Fruit fly (Drosophila melanogaster): ENCODE results near the gene JTBR.
A peak's percentile ranks its signal among the peaks of the same experiment; 100 is the strongest.

The JTBR gene

DNA sequence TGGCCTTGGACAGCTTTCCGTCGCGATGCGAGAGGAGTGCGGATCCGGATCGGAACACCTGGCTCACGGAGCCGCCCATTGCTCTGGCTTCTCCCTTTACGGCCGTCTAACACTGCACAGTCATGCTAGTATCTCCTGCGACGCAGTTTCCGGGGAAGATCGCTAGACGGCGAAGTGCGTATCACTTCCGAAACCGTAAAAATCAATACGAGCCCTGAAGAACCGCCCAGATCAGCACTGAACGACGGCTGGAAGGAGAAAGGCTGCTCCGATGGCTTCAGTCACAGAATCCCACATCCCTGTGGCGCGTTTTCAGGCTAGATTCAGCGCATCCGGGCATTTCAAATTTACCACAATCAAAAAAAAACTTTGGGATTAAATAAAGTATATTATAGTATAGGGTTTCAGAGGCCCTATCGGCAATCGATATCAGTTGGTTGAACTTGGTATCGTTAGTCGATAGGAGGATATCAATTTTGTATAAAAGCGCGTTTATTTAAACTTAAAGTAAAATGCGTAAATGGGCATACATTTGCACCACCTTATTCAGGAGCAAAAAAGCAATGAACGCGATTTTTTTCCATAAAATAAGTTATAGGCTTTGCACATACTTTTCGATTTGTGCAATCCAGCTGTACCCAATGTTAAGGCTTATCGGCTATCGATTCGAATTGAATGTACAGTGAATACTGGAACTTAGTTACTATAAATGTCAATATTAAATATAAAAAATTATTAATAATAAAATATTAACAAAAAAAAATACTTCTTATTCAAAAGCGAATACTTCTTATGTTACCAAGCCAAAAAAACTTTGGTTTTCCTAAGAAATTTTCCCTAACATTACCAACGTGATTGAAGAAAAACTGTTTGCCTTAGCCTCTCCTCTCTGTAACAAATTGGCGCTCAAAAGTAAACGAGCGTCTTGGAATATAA, 27.7 kb downstream of the JTBR start, which contains the start of the genes CG13933 and PolD2 (continued):
- TF ChIP-seq gt (GFP tag; IDR thresholded peaks at IDR 0.05) (peak; percentile 87), da (GFP tag; optimal IDR thresholded peaks at IDR 0.05) (no peak), nau (GFP tag; optimal IDR thresholded peaks at IDR 0.05) (no peak), CG9876 (GFP tag; optimal IDR thresholded peaks at IDR 0.05) (peak; percentile 52), CG9727 (GFP tag; optimal IDR thresholded peaks at IDR 0.05) (peak; percentile 98), CG7556 (GFP tag; optimal IDR thresholded peaks at IDR 0.05) (peak; percentile 95), toy (GFP tag; IDR thresholded peaks at IDR 0.05) (peak; percentile 82), pnt (GFP tag; optimal IDR thresholded peaks at IDR 0.05) (peak; percentile 77), btn (GFP tag; optimal IDR thresholded peaks at IDR 0.05) (peak; percentile 20), BEAF-32 (GFP tag; optimal IDR thresholded peaks at IDR 0.05) (peak; percentile 51), Chrac-16 (GFP tag; optimal IDR thresholded peaks at IDR 0.05) (peak; percentile 97), Rfx (GFP tag; IDR thresholded peaks at IDR 0.05) (peak; percentile 96), Dip3 (GFP tag; optimal IDR thresholded peaks at IDR 0.05) (peak; percentile 77), HLH54F (GFP tag; optimal IDR thresholded peaks at IDR 0.05) (peak; percentile 76), Tbp (GFP tag; optimal IDR thresholded peaks at IDR 0.05) (no peak), CG31365 (tag; optimal IDR thresholded peaks at IDR 0.05) (no peak), CG9609 (GFP tag; optimal IDR thresholded peaks at IDR 0.05) (peak; percentile 80), Hsf (GFP tag; optimal IDR thresholded peaks at IDR 0.05) (peak; percentile 90), CG10267 (tag; optimal IDR thresholded peaks at IDR 0.05) (peak; percentile 96), MESR4 (GFP tag; optimal IDR thresholded peaks at IDR 0.05) (peak; percentile 16), Hr39 (optimal IDR thresholded peaks at IDR 0.05) (no peak), D19B (GFP tag; optimal IDR thresholded peaks at IDR 0.05) (no peak), otp (GFP tag; IDR thresholded peaks at IDR 0.05) (peak; percentile 98), CG5953 (GFP tag; IDR thresholded peaks at IDR 0.05) (peak; percentile 98), CG17385 (GFP tag; optimal IDR thresholded peaks at IDR 0.05) (peak; percentile 98), CG2875 (GFP tag; optimal IDR thresholded peaks at IDR 0.05) (peak; percentile 90), oc (tag; optimal IDR thresholded peaks at IDR 0.05) (peak; percentile 99), Dll (GFP tag; IDR thresholded peaks at IDR 0.05; ENCODE audit: partially characterized antibody) (peak; percentile 80), CG6272 (GFP tag; IDR thresholded peaks at IDR 0.05) (peak; percentile 92), CG15514 (GFP tag; optimal IDR thresholded peaks at IDR 0.05) (peak; percentile 73), scrt (GFP tag; optimal IDR thresholded peaks at IDR 0.05) (no peak), ro (GFP tag; IDR thresholded peaks at IDR 0.05) (peak; percentile 96), CrebB (tag; optimal IDR thresholded peaks at IDR 0.05) (peak; percentile 93), tll (GFP tag; optimal IDR thresholded peaks at IDR 0.05) (no peak), Ravus (GFP tag; IDR thresholded peaks at IDR 0.05) (peak; percentile 92), CoRest (tag; optimal IDR thresholded peaks at IDR 0.05) (peak; percentile 99), CG1832 (GFP tag; optimal IDR thresholded peaks at IDR 0.05) (no peak), CHES-1-like (GFP tag; optimal IDR thresholded peaks at IDR 0.05) (peak; percentile 79), tio (GFP tag; optimal IDR thresholded peaks at IDR 0.05) (no peak), fd96Cb (tag; optimal IDR thresholded peaks at IDR 0.05) (peak; percentile 91), PHDP (tag; optimal IDR thresholded peaks at IDR 0.05) (peak; percentile 99), ap (GFP tag; IDR thresholded peaks at IDR 0.05) (peak; percentile 99), ems (GFP tag; optimal IDR thresholded peaks at IDR 0.05) (peak; percentile 80), peb (GFP tag; IDR thresholded peaks at IDR 0.05) (peak; percentile 94), vvl (GFP tag; IDR thresholded peaks at IDR 0.05) (peak; percentile 95), sob (GFP tag; IDR thresholded peaks at IDR 0.05) (peak; percentile 99), CG13424 (tag; optimal IDR thresholded peaks at IDR 0.05) (peak; percentile 99), dati (GFP tag; IDR thresholded peaks at IDR 0.05) (peak; percentile 89), nerfin-2 (GFP tag; IDR thresholded peaks at IDR 0.05; ENCODE audit: partially characterized antibody) (peak; percentile 95)
